Worm (Caenorhabditis elegans): ENCODE results near the gene gfl-1.

DNA sequence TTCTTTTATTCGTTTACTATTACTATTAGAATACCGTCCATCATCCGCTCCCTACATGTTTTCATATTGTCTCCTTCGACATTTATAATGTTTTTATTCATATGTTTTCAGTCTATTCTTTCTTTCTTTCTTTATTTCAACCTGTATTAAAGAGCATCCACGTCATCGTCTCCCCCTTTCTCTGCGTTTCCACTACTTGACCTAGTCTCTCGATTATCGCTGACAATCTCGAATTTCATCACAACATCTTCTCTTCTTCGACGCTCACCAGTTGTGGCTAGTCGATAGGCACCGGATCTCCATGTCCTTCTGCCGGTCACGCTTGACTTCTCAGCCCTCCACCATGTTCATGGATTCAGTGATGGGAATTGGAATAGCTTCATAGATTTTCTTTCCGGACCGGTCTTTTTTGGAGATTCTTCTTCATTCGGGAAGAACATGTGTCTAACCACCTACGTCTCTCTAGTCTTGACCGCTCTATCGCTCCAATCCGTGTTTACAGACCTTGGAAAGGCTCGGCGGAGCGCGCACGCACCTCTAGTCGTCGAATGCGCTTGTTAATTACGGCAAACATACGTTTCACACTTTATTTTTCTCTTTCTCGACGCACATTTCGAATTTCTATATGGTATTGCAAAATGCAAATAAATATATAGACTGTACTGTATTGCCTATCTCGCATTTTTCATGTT, 47.3 kb downstream of the gfl-1 start:
- TF ChIP-seq him-1 (tag; optimal IDR thresholded peaks at IDR 0.05) (no peak), F52B5.7 (tag; optimal IDR thresholded peaks at IDR 0.05) (no peak), ama-1 (optimal IDR thresholded peaks at IDR 0.05) (no peak), ama-1 (GFP tag; optimal IDR thresholded peaks at IDR 0.05) (no peak)
